Fruit fly (Drosophila melanogaster) whole organism, embryonic: Measurements from ENCODE around the gene HipHop.

Experiments used
- ATbp ChIP-seq: fragments of 200-800 bp; sonication (Bioruptor generic); optimal IDR thresholded peaks from 2 replicates; lab custom pipeline; 2017; ENCODE audit warnings: missing biosample characterization, mild to moderate bottlenecking, missing genetic modification characterization, missing genetic modification reagents
- Bdp1 ChIP-seq: fragments of 200-800 bp; sonication (Bioruptor generic); optimal IDR thresholded peaks from 3 replicates; lab custom pipeline; 2016; ENCODE audit warnings: missing biosample characterization, missing genetic modification characterization
- Bgb ChIP-seq: fragments of 200-800 bp; sonication (Bioruptor generic); IDR thresholded peaks from 2 replicates; pipeline ENCODE4 v1.3.6; 2022; ENCODE audit warnings: missing biosample characterization, missing genetic modification characterization; ENCODE audit not compliant: partially characterized antibody
- CG10267 ChIP-seq: fragments of 200-800 bp; sonication (Bioruptor generic); optimal IDR thresholded peaks from 2 replicates; lab custom pipeline; 2018; ENCODE audit warnings: missing biosample characterization, mild to moderate bottlenecking, missing genetic modification characterization, moderate library complexity
- CG10543 ChIP-seq: fragments of 200-800 bp; sonication (Bioruptor generic); optimal IDR thresholded peaks from 3 replicates; lab custom pipeline; 2017; ENCODE audit warnings: missing biosample characterization, mild to moderate bottlenecking, missing genetic modification characterization, moderate library complexity
- CG10979 ChIP-seq: fragments of 200-800 bp; sonication (Bioruptor generic); optimal IDR thresholded peaks from 2 replicates; lab custom pipeline; 2018; ENCODE audit warnings: missing biosample characterization, mild to moderate bottlenecking, missing genetic modification characterization, moderate library complexity
- CG11398 ChIP-seq: fragments of 200-800 bp; sonication (Bioruptor generic); optimal IDR thresholded peaks from 2 replicates; lab custom pipeline; 2016; ENCODE audit warnings: missing biosample characterization, missing genetic modification characterization
- CG12299 ChIP-seq: fragments of 200-800 bp; sonication (Bioruptor generic); optimal IDR thresholded peaks from 2 replicates; lab custom pipeline; 2018; ENCODE audit warnings: missing biosample characterization, mild to moderate bottlenecking, missing genetic modification characterization
- CG15696 ChIP-seq: fragments of 200-800 bp; sonication (Bioruptor generic); optimal IDR thresholded peaks from 2 replicates; lab custom pipeline; 2019; ENCODE audit warnings: missing biosample characterization, mild to moderate bottlenecking, missing genetic modification characterization, moderate library complexity
- CG1792 ChIP-seq: fragments of 200-800 bp; sonication (Bioruptor generic); optimal IDR thresholded peaks from 2 replicates; lab custom pipeline; 2016; ENCODE audit warnings: missing biosample characterization, missing genetic modification characterization
- CG18764 ChIP-seq: fragments of 200-800 bp; sonication (Bioruptor generic); optimal IDR thresholded peaks from 3 replicates; lab custom pipeline; 2016; ENCODE audit warnings: missing biosample characterization, missing genetic modification characterization
- CG2120 ChIP-seq: fragments of 200-800 bp; sonication (Bioruptor generic); optimal IDR thresholded peaks from 3 replicates; lab custom pipeline; 2016; ENCODE audit warnings: missing biosample characterization, missing genetic modification characterization
- CG2875 ChIP-seq: fragments of 200-800 bp; sonication (Bioruptor generic); optimal IDR thresholded peaks from 2 replicates; lab custom pipeline; 2017; ENCODE audit warnings: missing biosample characterization, mild to moderate bottlenecking, missing genetic modification characterization, missing genetic modification reagents
- CG34376 ChIP-seq: fragments of 200-800 bp; sonication (Bioruptor generic); optimal IDR thresholded peaks from 2 replicates; lab custom pipeline; 2018; ENCODE audit warnings: missing biosample characterization, mild to moderate bottlenecking, missing genetic modification characterization
- CG4707 ChIP-seq: fragments of 200-800 bp; sonication (Bioruptor generic); optimal IDR thresholded peaks from 2 replicates; lab custom pipeline; 2018; ENCODE audit warnings: missing biosample characterization, mild to moderate bottlenecking, missing genetic modification characterization, moderate library complexity
- CG6254 ChIP-seq: fragments of 200-800 bp; sonication (Bioruptor generic); optimal IDR thresholded peaks from 3 replicates; lab custom pipeline; 2017; ENCODE audit warnings: mild to moderate bottlenecking, missing biosample characterization, missing genetic modification reagents, missing genetic modification characterization
- CG6654 ChIP-seq: fragments of 200-800 bp; sonication (Bioruptor generic); optimal IDR thresholded peaks from 2 replicates; lab custom pipeline; 2017; ENCODE audit warnings: missing biosample characterization, mild to moderate bottlenecking, missing genetic modification characterization
- CG6854 ChIP-seq: fragments of 200-800 bp; sonication (Bioruptor generic); optimal IDR thresholded peaks from 3 replicates; lab custom pipeline; 2017; ENCODE audit warnings: missing biosample characterization, mild to moderate bottlenecking, missing genetic modification characterization
- CG9797 ChIP-seq: fragments of 200-800 bp; sonication (Bioruptor generic); optimal IDR thresholded peaks from 3 replicates; lab custom pipeline; 2018; ENCODE audit warnings: missing biosample characterization, mild to moderate bottlenecking, missing genetic modification characterization
- CoRest ChIP-seq: fragments of 200-800 bp; sonication (Bioruptor generic); optimal IDR thresholded peaks from 3 replicates; lab custom pipeline; 2018; ENCODE audit warnings: missing biosample characterization, mild to moderate bottlenecking, missing genetic modification characterization, moderate library complexity
- Dad ChIP-seq: fragments of 200-800 bp; sonication (Bioruptor generic); optimal IDR thresholded peaks from 3 replicates; lab custom pipeline; 2016; ENCODE audit warnings: missing biosample characterization, missing genetic modification characterization
- Dip2 ChIP-seq: fragments of 200-800 bp; sonication (Bioruptor generic); IDR thresholded peaks from 2 replicates; pipeline ENCODE4 v1.3.6; 2022; ENCODE audit warnings: missing biosample characterization, missing genetic modification characterization
- Dll ChIP-seq: fragments of 200-800 bp; sonication (Bioruptor generic); IDR thresholded peaks from 4 replicates; pipeline ENCODE4 v1.3.6; 2022; ENCODE audit warnings: missing biosample characterization, missing genetic modification characterization; ENCODE audit not compliant: partially characterized antibody
- Eip74EF ChIP-seq, 2 experiments: fragments of 200-800 bp in 1 of 2; fragments of >200 bp in 1 of 2; sonication (Bioruptor generic) in 1 of 2; optimal IDR thresholded peaks; 2 replicates each; lab custom pipeline; 2017 to 2019; ENCODE audit warnings: missing biosample characterization in 2 of 2, missing genetic modification characterization in 2 of 2, mild to moderate bottlenecking in 1 of 2, moderate library complexity in 1 of 2
- HLH3B ChIP-seq: fragments of 200-800 bp; sonication (Bioruptor generic); IDR thresholded peaks from 2 replicates; pipeline ENCODE4 v1.3.6; 2022; ENCODE audit warnings: missing biosample characterization, missing genetic modification characterization
- Jarid2 ChIP-seq: fragments of 200-800 bp; sonication (Bioruptor generic); optimal IDR thresholded peaks from 3 replicates; lab custom pipeline; 2017; ENCODE audit warnings: mild to moderate bottlenecking, missing biosample characterization, missing genetic modification reagents, missing genetic modification characterization
- Lim3 ChIP-seq: fragments of 200-800 bp; sonication (Bioruptor generic); IDR thresholded peaks from 2 replicates; pipeline ENCODE4 v1.3.6; 2022; ENCODE audit warnings: missing biosample characterization, missing genetic modification characterization
- Med ChIP-seq: fragments of 200-800 bp; sonication (Bioruptor generic); peaks from one replicate; lab custom pipeline; 2016; ENCODE audit warnings: missing biosample characterization, missing genetic modification characterization, mild to moderate bottlenecking, inconsistent platforms, moderate library complexity
- NFAT ChIP-seq: fragments of 200-800 bp; sonication (Bioruptor generic); IDR thresholded peaks from 2 replicates; pipeline ENCODE4 v1.3.6; 2022; ENCODE audit warnings: missing biosample characterization, missing genetic modification characterization
- PHDP ChIP-seq: fragments of 200-800 bp; sonication (Bioruptor generic); optimal IDR thresholded peaks from 3 replicates; lab custom pipeline; 2018; ENCODE audit warnings: missing biosample characterization, mild to moderate bottlenecking, missing genetic modification characterization, moderate library complexity
- Sox100B ChIP-seq: fragments of 200-800 bp; sonication (Bioruptor generic); optimal IDR thresholded peaks from 3 replicates; lab custom pipeline; 2018; ENCODE audit warnings: missing biosample characterization, mild to moderate bottlenecking, missing genetic modification characterization
- aop ChIP-seq: fragments of 200-800 bp; sonication (Bioruptor generic); IDR thresholded peaks from 2 replicates; pipeline ENCODE4 v1.3.6; 2022; ENCODE audit warnings: missing biosample characterization, missing genetic modification characterization
- bbx ChIP-seq: fragments of 200-800 bp; sonication (Bioruptor generic); IDR thresholded peaks from 2 replicates; pipeline ENCODE4 v1.3.6; 2022; ENCODE audit warnings: missing biosample characterization, missing genetic modification characterization; ENCODE audit not compliant: partially characterized antibody
- corto ChIP-seq: fragments of 200-800 bp; sonication (Bioruptor generic); optimal IDR thresholded peaks from 2 replicates; lab custom pipeline; 2016; ENCODE audit warnings: missing biosample characterization, mild to moderate bottlenecking, missing genetic modification characterization, moderate library complexity
- dmrt11E ChIP-seq: fragments of 200-800 bp; sonication (Bioruptor generic); optimal IDR thresholded peaks from 3 replicates; lab custom pipeline; 2018; ENCODE audit warnings: missing biosample characterization, mild to moderate bottlenecking, missing genetic modification characterization, moderate library complexity
- emc ChIP-seq: fragments of 200-800 bp; sonication (Bioruptor generic); optimal IDR thresholded peaks from 2 replicates; lab custom pipeline; 2016; ENCODE audit warnings: missing biosample characterization, missing genetic modification characterization
- esg ChIP-seq: fragments of 200-800 bp; sonication (Bioruptor generic); conservative IDR thresholded peaks from 2 replicates; pipeline ENCODE4 v1.3.6; 2022; ENCODE audit warnings: missing biosample characterization, missing genetic modification characterization
- fd102C ChIP-seq: fragments of 200-800 bp; sonication (Bioruptor generic); optimal IDR thresholded peaks from 2 replicates; lab custom pipeline; 2018; ENCODE audit warnings: missing biosample characterization, mild to moderate bottlenecking, missing genetic modification characterization, moderate library complexity
- gcm ChIP-seq: fragments of 200-800 bp; sonication (Bioruptor generic); optimal IDR thresholded peaks from 2 replicates; lab custom pipeline; 2019; ENCODE audit warnings: missing biosample characterization, mild to moderate bottlenecking, missing genetic modification characterization, moderate library complexity
- gem ChIP-seq: fragments of 200-800 bp; sonication (Bioruptor generic); optimal IDR thresholded peaks from 2 replicates; lab custom pipeline; 2019; ENCODE audit warnings: missing biosample characterization, mild to moderate bottlenecking, missing genetic modification characterization, moderate library complexity
- hkb ChIP-seq, 2 experiments: fragments of 200-800 bp in 1 of 2; fragments of >200 bp in 1 of 2; sonication (Bioruptor generic) in 1 of 2; IDR thresholded peaks in 1 of 2; optimal IDR thresholded peaks in 1 of 2; 2 replicates each; pipeline versions ENCODE4 v1.3.6 to Lab custom; 2017 to 2022; ENCODE audit warnings: missing biosample characterization in 1 of 2, missing genetic modification characterization in 1 of 2
- maf-S ChIP-seq: fragments of 200-800 bp; sonication (Bioruptor generic); optimal IDR thresholded peaks from 2 replicates; lab custom pipeline; 2016; ENCODE audit warnings: missing biosample characterization, missing genetic modification characterization
- psq ChIP-seq: fragments of 200-800 bp; sonication (Bioruptor generic); optimal IDR thresholded peaks from 2 replicates; lab custom pipeline; 2017; ENCODE audit warnings: missing biosample characterization, missing genetic modification characterization
- shn ChIP-seq: fragments of 200-800 bp; sonication (Bioruptor generic); optimal IDR thresholded peaks from 3 replicates; lab custom pipeline; 2016; ENCODE audit warnings: missing biosample characterization, missing genetic modification characterization
- tin ChIP-seq: fragments of 200-800 bp; sonication (Bioruptor generic); optimal IDR thresholded peaks from 3 replicates; lab custom pipeline; 2016; ENCODE audit warnings: missing biosample characterization, missing genetic modification characterization
- tll ChIP-seq, 2 experiments: fragments of 200-800 bp in 1 of 2; fragments of >200 bp in 1 of 2; sonication (Bioruptor generic) in 1 of 2; optimal IDR thresholded peaks; 2 replicates each; lab custom pipeline; 2017 to 2019; ENCODE audit warnings: missing biosample characterization in 2 of 2, missing genetic modification characterization in 2 of 2, mild to moderate bottlenecking in 1 of 2, moderate library complexity in 1 of 2
- vnd ChIP-seq: fragments of 200-800 bp; sonication (Bioruptor generic); IDR thresholded peaks from 3 replicates; pipeline ENCODE4 v1.3.6; 2022; ENCODE audit warnings: missing biosample characterization, missing genetic modification characterization; ENCODE audit not compliant: partially characterized antibody

The HipHop gene

DNA sequence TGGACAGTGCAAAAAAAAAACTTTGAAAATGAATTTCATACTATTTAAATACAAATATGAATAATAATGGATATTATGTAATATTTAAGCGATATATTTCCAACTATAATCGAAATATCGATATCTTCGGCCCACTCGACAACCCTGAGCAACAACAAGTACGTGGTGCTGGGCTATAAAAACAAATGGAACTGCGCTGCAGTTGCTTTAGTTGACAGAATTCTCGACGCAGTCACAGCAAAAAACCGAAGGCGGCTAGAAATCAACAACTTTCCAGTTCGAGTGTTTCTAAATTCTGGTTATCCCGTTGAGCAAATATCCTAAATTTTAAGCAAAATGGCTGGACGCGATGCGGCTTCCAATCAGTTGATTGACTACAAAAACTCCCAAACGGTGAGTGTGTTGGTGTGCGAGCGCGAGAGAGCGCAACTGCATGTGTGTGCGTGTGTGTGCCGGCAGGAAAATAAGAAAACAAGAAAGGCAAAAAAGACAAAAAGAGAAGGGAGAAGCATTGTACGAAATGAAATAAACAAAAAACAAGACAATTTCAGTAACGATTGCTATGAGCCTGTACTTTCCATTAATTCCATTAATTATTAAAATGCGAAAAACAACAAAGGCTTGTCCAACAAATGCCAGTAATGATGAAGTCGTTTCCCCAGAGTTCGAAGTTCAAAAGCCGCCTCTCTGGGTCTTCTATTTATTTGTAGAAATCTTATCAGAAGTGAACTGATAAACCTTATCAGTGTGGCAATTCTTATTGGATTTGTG, 1.7 kb downstream of the HipHop start, which contains the start of gene Cat (continued):
- TF ChIP-seq emc (GFP tag; lab: Kevin White, UChicago) (no peak), CG10543 (GFP tag; lab: Kevin White, UChicago) (peak; percentile 52), gcm (GFP tag; lab: Kevin White, UChicago) (peak; percentile 39), maf-S (GFP tag; lab: Kevin White, UChicago) (no peak), CG6654 (GFP tag; lab: Kevin White, UChicago) (no peak), psq (GFP tag; lab: Kevin White, UChicago) (peak; percentile 55), PHDP (tag; lab: Kevin White, UChicago) (peak; percentile 23), Lim3 (no peak), CG4707 (GFP tag; lab: Kevin White, UChicago) (peak; percentile 3), corto (GFP tag; lab: Kevin White, UChicago) (no peak), CG12299 (tag; lab: Kevin White, UChicago) (peak; percentile 18), dmrt11E (peak; percentile 4), shn (peak; percentile 30), Jarid2 (GFP tag; lab: Kevin White, UChicago) (peak; percentile 8), CG2875 (GFP tag; lab: Kevin White, UChicago) (no peak), CG18764 (GFP tag; lab: Kevin White, UChicago) (no peak), Eip74EF (GFP tag; optimal IDR thresholded peaks at IDR 0.05; lab: Kevin White, UChicago) (peak in 1 of 2 experiments; percentile 29), CG10267 (tag; lab: Kevin White, UChicago) (peak; percentile 46), ATbp (no peak), fd102C (no peak), CoRest (peak; percentile 65), NFAT (GFP tag; lab: Robert Waterston, UW) (no peak), Sox100B (GFP tag; lab: Kevin White, UChicago) (peak; percentile 19), aop (no peak), CG6854 (GFP tag; lab: Kevin White, UChicago) (peak; percentile 25), Med (peak; percentile 83), tll (GFP tag; optimal IDR thresholded peaks at IDR 0.05; lab: Kevin White, UChicago) (peak in 1 of 2 experiments; percentile 14), hkb (optimal IDR thresholded peaks at IDR 0.05; lab: Kevin White, UChicago) (no peak), hkb (GFP tag; IDR thresholded peaks at IDR 0.05; lab: Robert Waterston, UW) (no peak), Bdp1 (no peak), vnd (GFP tag; lab: Robert Waterston, UW) (0 out of 3 replicates have a peak, but pooled peaks have one; percentile 72), tin (GFP tag; lab: Kevin White, UChicago) (peak; percentile 41), Dll (GFP tag; lab: Robert Waterston, UW) (peak; percentile 94), CG11398 (GFP tag; lab: Kevin White, UChicago) (no peak), CG10979 (tag; lab: Kevin White, UChicago) (peak; percentile 11), CG15696 (tag; lab: Kevin White, UChicago) (peak; percentile 36), Dad (GFP tag; lab: Kevin White, UChicago) (peak; percentile 33), bbx (GFP tag; lab: Robert Waterston, UW) (peak; percentile 88), gem (peak; percentile 53), HLH3B (no peak), Dip2 (GFP tag; lab: Robert Waterston, UW) (no peak), CG2120 (peak; percentile 57), Bgb (peak; percentile 84), CG1792 (GFP tag; lab: Kevin White, UChicago) (no peak), CG9797 (GFP tag; lab: Kevin White, UChicago) (peak; percentile 12), CG6254 (GFP tag; lab: Kevin White, UChicago) (no peak), esg (no peak), CG34376 (GFP tag; lab: Kevin White, UChicago) (peak; percentile 14)
